Fruit fly (Drosophila melanogaster): ENCODE data around the gene CG44422.

Gene CG44422

DNA sequence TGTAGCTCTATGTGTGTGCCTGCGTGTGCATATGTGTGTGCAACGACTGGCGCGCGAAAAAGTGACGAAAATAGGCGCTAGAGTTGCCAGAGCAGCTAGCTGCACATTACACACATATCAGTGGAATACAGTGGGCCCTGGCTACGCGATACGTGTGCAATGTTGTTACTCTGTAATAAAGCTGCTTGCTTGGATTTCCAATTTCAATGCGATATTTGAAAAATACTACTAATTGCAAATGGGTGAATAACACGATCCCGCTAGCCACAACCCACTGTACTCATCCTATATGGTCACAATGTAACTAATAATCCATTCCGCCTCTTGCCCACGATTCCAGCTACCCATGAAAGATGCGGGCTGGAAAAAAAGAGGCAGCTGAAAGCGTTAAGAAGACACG, 48.8 kb upstream of the CG44422 start (continued):
- peak; percentile 92 for TF ChIP-seq Atf6 (GFP tag; IDR thresholded peaks at IDR 0.05)
- peak; percentile 86 for TF ChIP-seq nom (GFP tag; optimal IDR thresholded peaks at IDR 0.05)
- TF ChIP-seq CG10565 (GFP tag; optimal IDR thresholded peaks at IDR 0.05): peak; percentile 61
- no peak for TF ChIP-seq ato (GFP tag; IDR thresholded peaks at IDR 0.05; ENCODE audit: partially characterized antibody)
- peak; percentile 92 for TF ChIP-seq CG1602 (GFP tag; optimal IDR thresholded peaks at IDR 0.05)
- peak; percentile 61 for TF ChIP-seq psq (GFP tag; optimal IDR thresholded peaks at IDR 0.05)
- peak; percentile 47 for TF ChIP-seq Adf1 (GFP tag; IDR thresholded peaks at IDR 0.05)
- TF ChIP-seq CG9215 (GFP tag; IDR thresholded peaks at IDR 0.05): peak; percentile 87
- TF ChIP-seq CG2889 (GFP tag; IDR thresholded peaks at IDR 0.05): peak; percentile 86
- peak; percentile 95 for TF ChIP-seq CG15269 (tag; optimal IDR thresholded peaks at IDR 0.05)
- no peak for TF ChIP-seq usp (GFP tag; optimal IDR thresholded peaks at IDR 0.05)
- TF ChIP-seq Stat92E (GFP tag; optimal IDR thresholded peaks at IDR 0.05): no peak
- no peak for TF ChIP-seq unc-4 (GFP tag; IDR thresholded peaks at IDR 0.05; ENCODE audit: partially characterized antibody)
- TF ChIP-seq tgo (GFP tag; IDR thresholded peaks at IDR 0.05): peak; percentile 95
- TF ChIP-seq Nf-YA (GFP tag; IDR thresholded peaks at IDR 0.05): peak; percentile 93
- TF ChIP-seq en (GFP tag; optimal IDR thresholded peaks at IDR 0.05): peak; percentile 88
- TF ChIP-seq Dp (GFP tag; optimal IDR thresholded peaks at IDR 0.05): peak; percentile 17
- peak; percentile 36 for TF ChIP-seq HLHmδ (GFP tag; optimal IDR thresholded peaks at IDR 0.05)
- TF ChIP-seq CG6791 (GFP tag; IDR thresholded peaks at IDR 0.05; ENCODE audit: partially characterized antibody): no peak
- peak; percentile 93 for TF ChIP-seq CG9609 (GFP tag; optimal IDR thresholded peaks at IDR 0.05)
- peak; percentile 81 for TF ChIP-seq gsb-n (tag; optimal IDR thresholded peaks at IDR 0.05)
- TF ChIP-seq fd64A (GFP tag; optimal IDR thresholded peaks at IDR 0.05): peak; percentile 81
- peak; percentile 86 for TF ChIP-seq CG13775 (GFP tag; optimal IDR thresholded peaks at IDR 0.05)
- no peak for TF ChIP-seq cad (GFP tag; optimal IDR thresholded peaks at IDR 0.05)
- no peak for TF ChIP-seq Bgb (GFP tag; IDR thresholded peaks at IDR 0.05; ENCODE audit: partially characterized antibody)
- TF ChIP-seq gem (tag; optimal IDR thresholded peaks at IDR 0.05): peak; percentile 93
- peak; percentile 87 for TF ChIP-seq Usf (GFP tag; optimal IDR thresholded peaks at IDR 0.05)
- peak; percentile 89 for TF ChIP-seq Lim3 (GFP tag; IDR thresholded peaks at IDR 0.05)
- TF ChIP-seq crol (GFP tag; IDR thresholded peaks at IDR 0.05): peak; percentile 60
- no peak for TF ChIP-seq Dll (GFP tag; IDR thresholded peaks at IDR 0.05; ENCODE audit: partially characterized antibody)
- peak; percentile 87 for TF ChIP-seq CG17361 (GFP tag; IDR thresholded peaks at IDR 0.05)

DNA sequence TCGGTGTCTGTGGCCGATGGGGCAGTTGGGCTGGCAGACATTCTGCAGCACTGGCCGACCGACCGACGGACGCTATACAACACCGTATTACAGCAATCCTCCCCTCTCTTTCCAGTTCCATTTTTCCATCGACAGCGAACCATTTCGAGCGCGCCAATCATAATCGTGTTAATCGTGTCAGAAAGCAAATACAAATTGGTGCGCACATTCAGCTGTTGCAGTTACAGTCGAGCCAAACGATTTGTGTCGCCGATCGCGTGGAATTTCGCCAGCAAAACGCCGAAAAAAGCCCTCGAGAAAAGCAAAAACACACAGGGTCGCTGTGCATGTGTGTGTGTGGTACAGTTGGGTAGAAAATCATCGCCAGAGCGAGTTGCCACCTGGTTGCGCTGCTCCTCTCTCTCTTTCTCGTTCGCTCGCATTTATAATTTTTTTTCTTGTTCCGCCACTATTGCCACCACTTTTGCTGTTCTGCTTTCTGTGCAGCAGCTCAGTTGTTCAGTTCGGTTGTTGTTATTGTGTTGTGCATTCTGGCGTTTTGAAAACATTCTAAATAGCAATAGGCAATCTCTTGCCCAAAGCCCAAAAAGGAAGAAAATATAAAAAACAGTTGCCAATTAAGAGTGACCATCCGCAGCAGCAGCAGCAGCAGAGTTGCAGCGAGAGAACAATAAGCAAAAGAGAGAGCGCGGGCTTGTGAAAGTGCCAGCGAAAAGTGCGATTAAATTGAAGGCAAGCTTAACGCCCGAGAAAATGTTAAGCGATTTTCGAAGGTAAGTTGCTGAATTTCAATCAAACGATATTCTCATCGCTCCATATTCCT, 48.1 kb upstream of the CG44422 start, which contains the start of gene CG1737:
CG1737 (plus strand) TSS at position 104 of the 823 bp plus-strand sequence.
- TF ChIP-seq CG4328 (GFP tag; optimal IDR thresholded peaks at IDR 0.05) (peak; percentile 6), scrt (GFP tag; optimal IDR thresholded peaks at IDR 0.05) (peak; percentile 7), CG8944 (GFP tag; optimal IDR thresholded peaks at IDR 0.05) (peak; percentile 5), CG3281 (GFP tag; optimal IDR thresholded peaks at IDR 0.05) (peak; percentile 17), ac (GFP tag; optimal IDR thresholded peaks at IDR 0.05) (no peak), chinmo (GFP tag; IDR thresholded peaks at IDR 0.05; ENCODE audit: partially characterized antibody) (peak; percentile 49; the same call in 1 of the 4 replicates), CG4730 (GFP tag; IDR thresholded peaks at IDR 0.05) (no peak), CG8359 (GFP tag; optimal IDR thresholded peaks at IDR 0.05; ENCODE audit: borderline replicate concordance) (no peak), CG4820 (GFP tag; optimal IDR thresholded peaks at IDR 0.05) (no peak), CG30431 (GFP tag; optimal IDR thresholded peaks at IDR 0.05) (no peak), seq (GFP tag; IDR thresholded peaks at IDR 0.05) (0 out of 2 replicates have a peak, but pooled peaks have one; percentile 9), Drgx (GFP tag; IDR thresholded peaks at IDR 0.05) (0 out of 2 replicates have a peak, but pooled peaks have one; percentile 6), sima (GFP tag; optimal IDR thresholded peaks at IDR 0.05) (no peak), zfh2 (GFP tag; optimal IDR thresholded peaks at IDR 0.05) (peak; percentile 26), CG6689 (GFP tag; IDR thresholded peaks at IDR 0.05) (0 out of 2 replicates have a peak, but pooled peaks have one; percentile 9), CG34376 (GFP tag; optimal IDR thresholded peaks at IDR 0.05) (peak; percentile 30), CG8290 (GFP tag; optimal IDR thresholded peaks at IDR 0.05) (no peak), CG8290 (tag; optimal IDR thresholded peaks at IDR 0.05) (peak in 1 of 2 experiments; percentile 76), CG10267 (tag; optimal IDR thresholded peaks at IDR 0.05) (peak; percentile 79)
